Worm (Caenorhabditis elegans): ENCODE measurements around the gene K01D12.1.

ce11 chrV:12358347-12358746 lies 19.0 kb upstream of the K01D12.1 start, which contains the start of gene F23H12.5:
- TF ChIP-seq him-1 (tag; optimal IDR thresholded peaks at IDR 0.05) (no peak), dao-5 (tag; optimal IDR thresholded peaks at IDR 0.05) (no peak)
